Worm (Caenorhabditis elegans) whole organism, L1 larva: Measurements from ENCODE around the gene ZK1055.4.

Experiments
- C04F5.9 ChIP-seq: sonication (generic microtip); optimal IDR thresholded peaks from 2 replicates; lab custom pipeline; 2016; ENCODE audit warnings: missing genetic modification characterization, missing compliant biosample characterization
- fos-1 ChIP-seq: fragments of 150-350 bp; optimal IDR thresholded peaks from 2 replicates; lab custom pipeline; 2014; ENCODE audit warnings: missing biosample characterization, missing genetic modification characterization
- hlh-17 ChIP-seq: fragments of 200-800 bp; sonication (Bioruptor generic); optimal IDR thresholded peaks from 2 replicates; lab custom pipeline; 2018; ENCODE audit warnings: missing genetic modification characterization, mild to moderate bottlenecking, missing compliant biosample characterization, moderate library complexity, borderline replicate concordance
- lin-14 ChIP-seq: fragments of 200-800 bp; sonication (Bioruptor generic); optimal IDR thresholded peaks from 2 replicates; lab custom pipeline; 2018; ENCODE audit warnings: mild to moderate bottlenecking, missing genetic modification characterization, moderate library complexity, missing compliant biosample characterization
- nhr-237 ChIP-seq: fragments of 150-350 bp; optimal IDR thresholded peaks from 2 replicates; lab custom pipeline; 2014; ENCODE audit warnings: missing biosample characterization, missing genetic modification characterization
- nhr-77 ChIP-seq: fragments of 150-350 bp; optimal IDR thresholded peaks from 2 replicates; lab custom pipeline; 2014; ENCODE audit warnings: missing biosample characterization, missing genetic modification characterization
- pag-3 ChIP-seq: sonication (generic microtip); optimal IDR thresholded peaks from 2 replicates; lab custom pipeline; 2017; ENCODE audit warnings: missing genetic modification characterization, mild to moderate bottlenecking, missing compliant biosample characterization, antibody characterized with exemption, borderline replicate concordance; ENCODE audit not compliant: insufficient read depth
- snpc-4 ChIP-seq: fragments of 150-350 bp; optimal IDR thresholded peaks from 2 replicates; lab custom pipeline; 2014; ENCODE audit warnings: missing biosample characterization, missing genetic modification characterization
- unc-62 ChIP-seq: fragments of 150-350 bp; optimal IDR thresholded peaks from 2 replicates; lab custom pipeline; 2014; ENCODE audit warnings: missing biosample characterization, missing genetic modification reagents, missing genetic modification characterization

DNA sequence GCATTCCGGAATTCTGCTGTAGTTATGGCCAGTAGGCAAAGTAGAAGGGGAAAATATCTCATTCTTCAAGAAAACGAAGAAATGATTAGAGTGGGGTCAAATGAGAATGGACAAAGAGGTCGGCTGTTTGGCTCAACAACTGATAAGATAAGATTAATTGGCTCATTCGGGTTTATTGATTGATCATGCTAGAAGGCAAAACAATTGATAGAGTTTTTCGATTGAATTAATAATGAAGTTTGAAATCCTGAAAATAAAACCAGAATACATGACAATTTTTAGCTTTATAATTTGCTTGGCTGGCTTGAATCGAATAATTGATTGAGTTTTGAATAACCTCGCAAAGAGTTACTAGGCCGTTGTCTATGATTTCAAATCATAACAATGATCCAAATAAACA lies 44.4 kb downstream of the ZK1055.4 start, which contains the start of gene ppt-1:
- TF ChIP-seq snpc-4: no peak
- no peak for TF ChIP-seq C04F5.9 (tag; lab: Kevin White, UChicago)
- TF ChIP-seq nhr-237 (tag; lab: Kevin White, UChicago): no peak
- TF ChIP-seq unc-62: no peak
- TF ChIP-seq pag-3: no peak
- TF ChIP-seq hlh-17 (GFP tag; lab: Kevin White, UChicago): no peak
- no peak for TF ChIP-seq lin-14 (GFP tag; lab: Kevin White, UChicago)
- TF ChIP-seq nhr-77: no peak
- TF ChIP-seq fos-1 (tag; lab: Kevin White, UChicago): no peak
